Fruit fly (Drosophila melanogaster): ENCODE data around the gene CG10140.

The CG10140 gene

DNA sequence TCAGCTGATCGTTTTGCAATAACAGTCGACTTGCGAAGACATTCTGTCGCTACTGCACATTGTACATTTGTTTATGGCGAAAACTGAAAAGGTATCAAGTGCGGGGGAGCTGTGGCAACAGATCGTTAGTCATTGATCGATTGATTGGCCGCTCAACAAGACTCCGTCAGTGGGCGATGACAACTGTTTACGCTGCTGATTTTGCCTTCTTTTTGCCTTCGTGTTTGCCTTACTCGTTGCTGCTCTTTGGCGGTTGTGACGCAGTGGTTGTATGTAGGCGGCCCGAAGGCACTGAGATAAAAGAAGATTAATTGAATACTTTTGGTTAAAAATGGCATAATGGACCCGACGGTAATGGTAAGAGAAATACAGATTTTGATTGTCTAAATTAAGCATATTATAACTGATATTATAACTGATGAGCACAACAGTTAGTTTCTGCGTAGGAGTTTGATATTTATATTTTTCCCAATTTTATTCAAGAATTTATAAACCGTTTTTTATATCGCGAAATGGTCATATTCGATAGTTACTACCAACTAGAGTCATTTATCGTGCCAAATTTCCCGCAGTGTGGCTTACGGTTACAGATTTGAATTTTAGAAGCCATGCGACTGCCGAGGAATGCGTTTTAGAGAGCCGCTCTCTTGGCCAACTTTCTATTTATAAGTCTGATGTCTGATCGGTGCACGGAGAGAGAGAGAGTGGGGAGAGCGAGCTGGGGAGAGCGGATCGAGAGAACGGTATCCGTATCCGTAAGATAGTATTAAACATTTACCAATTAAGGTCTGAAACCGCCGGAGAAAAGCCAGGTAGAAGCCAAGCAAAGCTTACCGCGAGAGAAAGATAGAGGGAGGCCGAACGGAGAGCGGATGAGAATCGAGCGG lies 36.5 kb upstream of the CG10140 start:
- TF ChIP-seq Sin3A (optimal IDR thresholded peaks at IDR 0.05) (no peak), Myc (optimal IDR thresholded peaks at IDR 0.05) (no peak), insv (optimal IDR thresholded peaks at IDR 0.05) (no peak), psq (optimal IDR thresholded peaks at IDR 0.05) (no peak), ttk (optimal IDR thresholded peaks at IDR 0.05) (no peak), h (optimal IDR thresholded peaks at IDR 0.05) (no peak)

DNA sequence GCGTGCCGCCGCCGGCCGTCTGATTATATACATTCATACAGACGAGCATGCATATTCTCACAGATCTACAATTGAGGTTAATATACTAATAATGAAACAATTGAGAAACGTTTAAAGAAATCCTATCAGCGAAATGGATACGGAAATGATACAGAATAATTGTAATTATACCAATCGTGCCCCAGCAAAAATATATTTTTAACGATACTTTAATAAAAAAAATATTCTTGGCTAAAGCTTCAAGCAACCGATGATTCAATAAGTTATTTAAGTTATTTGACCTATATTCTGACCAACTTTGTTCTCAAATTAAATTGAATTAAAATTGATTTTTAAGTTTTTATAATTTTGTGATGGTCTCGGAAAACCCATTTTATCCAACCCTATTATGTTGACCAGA lies 35.8 kb upstream of the CG10140 start:
- no peak for TF ChIP-seq ttk (optimal IDR thresholded peaks at IDR 0.05)
- no peak for TF ChIP-seq Myc (optimal IDR thresholded peaks at IDR 0.05)
- TF ChIP-seq Sin3A (optimal IDR thresholded peaks at IDR 0.05): no peak
- no peak for TF ChIP-seq h (optimal IDR thresholded peaks at IDR 0.05)
- no peak for TF ChIP-seq insv (optimal IDR thresholded peaks at IDR 0.05)

DNA sequence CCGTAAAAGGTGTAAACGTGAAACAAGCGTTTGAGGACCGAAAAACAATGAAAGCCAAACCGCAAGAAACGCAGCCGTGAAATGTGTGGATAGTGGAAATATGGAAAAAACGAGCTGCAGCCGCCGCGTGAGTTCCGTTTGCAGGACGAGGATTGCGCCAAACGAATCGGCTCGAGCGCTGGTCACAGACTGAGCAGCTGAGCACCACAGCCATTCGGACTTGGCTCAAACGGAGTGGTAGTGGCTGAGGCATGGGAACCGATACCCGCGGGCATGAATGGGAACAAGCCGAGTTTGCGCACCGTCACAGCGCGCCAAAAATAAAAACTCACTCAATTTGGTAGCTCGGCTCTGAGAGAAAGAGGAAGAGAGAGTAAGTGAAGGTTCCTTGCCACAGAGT lies 34.3 kb upstream of the CG10140 start, which contains the start of gene CG10089:
Gene CG10089 (minus strand): TSS at position 181 of the 400 bp plus-strand sequence.
- TF ChIP-seq Myc (optimal IDR thresholded peaks at IDR 0.05): no peak
- TF ChIP-seq psq (optimal IDR thresholded peaks at IDR 0.05): no peak
- TF ChIP-seq h (optimal IDR thresholded peaks at IDR 0.05): no peak
- no peak for TF ChIP-seq Sin3A (optimal IDR thresholded peaks at IDR 0.05)
- no peak for TF ChIP-seq insv (optimal IDR thresholded peaks at IDR 0.05)
- TF ChIP-seq ttk (optimal IDR thresholded peaks at IDR 0.05): no peak

DNA sequence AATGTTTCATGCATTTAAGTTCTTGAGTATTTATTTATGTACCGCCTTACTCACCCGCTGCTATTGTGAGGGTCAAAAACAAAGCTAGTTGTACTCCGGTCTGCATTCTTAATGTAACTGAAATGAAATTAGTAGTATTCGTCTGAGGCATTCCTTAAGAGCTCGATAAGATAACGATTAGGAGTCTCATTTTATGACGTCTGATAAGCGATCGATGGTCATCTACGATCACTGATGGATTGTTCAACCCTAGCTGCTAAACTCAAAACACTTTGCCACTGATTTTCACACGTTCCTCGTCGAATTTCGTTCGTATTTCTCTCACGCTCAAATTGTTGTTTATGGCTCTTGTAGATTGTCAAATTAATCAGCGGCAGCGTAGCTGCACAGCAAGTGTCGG lies 16.9 kb upstream of the CG10140 start, which contains the start of gene CG10116:
Gene CG10116 (minus strand): TSS at position 106 of the 400 bp plus-strand sequence.
- TF ChIP-seq ttk (optimal IDR thresholded peaks at IDR 0.05): no peak
- no peak for TF ChIP-seq insv (optimal IDR thresholded peaks at IDR 0.05)
- TF ChIP-seq psq (optimal IDR thresholded peaks at IDR 0.05): no peak
- no peak for TF ChIP-seq Sin3A (optimal IDR thresholded peaks at IDR 0.05)
- no peak for TF ChIP-seq h (optimal IDR thresholded peaks at IDR 0.05)
- no peak for TF ChIP-seq Myc (optimal IDR thresholded peaks at IDR 0.05)

DNA sequence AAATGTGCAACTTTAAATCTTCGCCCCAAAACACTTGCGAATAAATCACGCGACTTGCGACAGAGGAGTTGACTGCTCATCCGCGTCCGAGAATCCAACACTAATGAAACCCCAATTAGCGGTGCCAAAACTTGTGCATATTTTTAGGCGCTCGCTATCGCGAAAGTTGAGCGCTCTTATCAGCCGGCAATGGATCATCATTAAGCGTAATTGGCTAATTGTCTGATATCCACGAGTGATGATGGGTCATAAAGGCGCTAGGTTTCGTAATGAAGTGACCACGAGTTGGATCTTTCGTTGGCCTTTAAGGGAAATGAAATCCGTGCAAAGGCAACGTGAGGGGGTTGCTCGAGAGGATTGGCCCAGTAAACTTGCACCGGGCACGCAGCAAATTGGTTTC lies 14.5 kb upstream of the CG10140 start:
- no peak for TF ChIP-seq insv (optimal IDR thresholded peaks at IDR 0.05)
- TF ChIP-seq h (optimal IDR thresholded peaks at IDR 0.05): no peak
- TF ChIP-seq Myc (optimal IDR thresholded peaks at IDR 0.05): no peak

DNA sequence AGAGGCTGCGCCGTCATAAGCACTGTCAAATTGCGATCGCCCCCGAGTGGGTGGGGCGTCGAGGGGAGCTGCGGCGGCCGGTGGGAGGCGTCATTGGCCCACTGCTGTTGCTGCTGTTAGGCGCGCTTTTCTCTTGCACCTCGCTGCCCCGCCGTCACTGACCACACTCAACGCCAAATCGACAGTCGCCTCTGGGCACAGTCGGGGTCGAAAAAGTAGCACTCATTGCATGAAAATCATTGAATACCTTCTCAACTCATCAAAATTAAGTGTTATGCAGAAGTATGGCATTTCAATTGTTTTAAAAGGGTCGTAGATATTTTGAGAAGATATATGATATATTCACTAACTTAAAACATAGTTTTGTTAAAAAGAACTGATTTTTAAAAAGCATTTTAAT lies 12.0 kb upstream of the CG10140 start:
- TF ChIP-seq h (optimal IDR thresholded peaks at IDR 0.05): no peak
- no peak for TF ChIP-seq psq (optimal IDR thresholded peaks at IDR 0.05)
- TF ChIP-seq ttk (optimal IDR thresholded peaks at IDR 0.05): no peak
- TF ChIP-seq Myc (optimal IDR thresholded peaks at IDR 0.05): no peak
- TF ChIP-seq insv (optimal IDR thresholded peaks at IDR 0.05): no peak
- no peak for TF ChIP-seq Sin3A (optimal IDR thresholded peaks at IDR 0.05)

DNA sequence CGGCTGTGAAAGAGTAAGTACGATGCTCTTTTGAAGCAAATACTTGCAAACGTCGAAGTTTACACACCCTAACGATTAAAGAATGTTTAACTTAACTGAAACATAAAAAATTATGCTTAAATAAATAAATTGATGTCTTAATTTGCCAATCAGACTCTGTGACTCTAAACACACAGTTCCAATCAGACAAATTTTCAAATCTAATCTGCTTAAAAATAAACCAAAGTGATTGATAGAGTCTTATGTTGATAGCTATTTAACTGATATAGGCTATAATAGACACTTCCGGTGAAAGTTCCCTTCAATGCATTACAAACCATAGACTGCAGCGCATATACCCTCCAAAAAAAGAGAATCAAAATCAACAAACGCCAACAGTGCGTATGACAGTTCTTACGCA lies 11.3 kb upstream of the CG10140 start:
- no peak for TF ChIP-seq h (optimal IDR thresholded peaks at IDR 0.05)
- no peak for TF ChIP-seq ttk (optimal IDR thresholded peaks at IDR 0.05)
- TF ChIP-seq Sin3A (optimal IDR thresholded peaks at IDR 0.05): no peak
- no peak for TF ChIP-seq psq (optimal IDR thresholded peaks at IDR 0.05)
- TF ChIP-seq Myc (optimal IDR thresholded peaks at IDR 0.05): no peak
- no peak for TF ChIP-seq insv (optimal IDR thresholded peaks at IDR 0.05)

DNA sequence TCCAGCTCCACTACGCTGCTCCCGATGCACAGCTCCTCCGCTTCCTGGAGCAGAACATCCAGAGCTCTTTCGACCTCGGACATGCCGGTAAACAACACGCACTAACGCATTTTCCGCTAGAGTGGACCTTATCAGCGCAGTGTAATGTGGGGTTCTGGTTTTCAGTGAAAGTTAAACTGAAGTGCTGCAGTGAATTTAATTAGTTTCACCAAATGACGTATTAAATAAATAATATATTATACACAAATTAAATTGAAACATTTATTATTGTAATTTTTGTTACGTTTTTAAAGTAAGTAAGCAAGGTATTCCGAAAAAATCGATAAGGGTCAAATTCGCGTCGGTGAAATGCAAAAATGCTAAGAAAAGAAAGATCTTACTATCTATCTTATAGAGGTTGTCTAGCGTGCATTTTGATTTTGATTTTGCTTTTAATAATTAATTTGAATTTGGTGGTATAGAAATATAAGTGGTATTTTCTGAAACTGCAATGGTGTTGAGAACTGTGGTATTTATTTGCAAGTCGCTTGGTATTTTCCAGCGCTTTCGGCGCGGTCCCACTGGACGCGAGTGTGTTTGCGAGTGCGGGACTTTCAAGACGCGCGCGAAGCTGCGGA lies 10.0 kb upstream of the CG10140 start, which contains the start of the genes JMJD7 and CG10738:
Gene JMJD7 (minus strand): TSS at position 107 of the 617 bp plus-strand sequence.
Gene CG10738 (plus strand): TSS at position 594 of the 617 bp plus-strand sequence.
- TF ChIP-seq Myc (optimal IDR thresholded peaks at IDR 0.05): no peak
- TF ChIP-seq psq (optimal IDR thresholded peaks at IDR 0.05): no peak

DNA sequence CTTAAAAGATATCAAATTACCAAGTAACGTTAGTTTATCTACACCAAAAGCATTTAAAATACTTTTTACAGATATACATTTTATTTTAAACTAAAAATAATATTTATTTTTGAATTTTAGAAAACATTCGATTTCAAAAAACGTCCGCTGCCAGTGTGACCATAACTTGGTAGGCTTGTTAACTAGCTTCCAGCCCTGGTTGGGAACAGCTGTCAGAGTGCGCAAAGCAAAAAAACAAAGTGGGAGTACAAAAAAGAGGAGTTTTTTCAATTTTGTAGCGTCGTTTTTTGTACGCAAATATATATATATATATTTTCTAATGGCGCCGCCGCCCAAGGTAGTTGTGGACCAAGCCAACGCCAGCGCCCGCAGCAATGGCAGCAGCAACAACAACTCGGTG lies 2.1 kb upstream of the CG10140 start, which contains the start of gene cmb:
Gene cmb (plus strand): TSS at position 195 of the 400 bp plus-strand sequence.
- TF ChIP-seq ttk (optimal IDR thresholded peaks at IDR 0.05): no peak

DNA sequence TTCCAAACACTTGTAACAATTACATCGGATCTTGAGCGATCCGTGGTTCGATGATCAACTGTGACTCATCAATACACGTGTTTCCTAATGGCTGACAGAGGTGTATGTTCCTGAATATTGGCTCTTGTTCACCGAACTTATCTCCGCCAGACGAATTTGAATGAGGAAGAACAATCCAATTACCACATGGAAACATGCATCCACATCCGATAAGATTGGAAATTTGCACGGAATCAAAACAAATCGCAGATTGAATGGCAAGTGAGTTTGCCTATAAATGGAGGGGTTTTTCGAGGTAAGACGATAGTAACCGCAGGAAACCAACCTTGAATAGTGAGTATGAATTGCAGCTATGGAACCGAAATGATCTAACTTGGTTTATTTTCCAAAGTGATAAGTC lies 2.6 kb downstream of the CG10140 start, which contains the start of gene CG10725:
Gene CG10725 (plus strand): TSS at position 301 of the 400 bp plus-strand sequence.
- TF ChIP-seq h (optimal IDR thresholded peaks at IDR 0.05): no peak
- TF ChIP-seq ttk (optimal IDR thresholded peaks at IDR 0.05): no peak
- no peak for TF ChIP-seq Myc (optimal IDR thresholded peaks at IDR 0.05)
- no peak for TF ChIP-seq psq (optimal IDR thresholded peaks at IDR 0.05)
- no peak for TF ChIP-seq insv (optimal IDR thresholded peaks at IDR 0.05)
- TF ChIP-seq Sin3A (optimal IDR thresholded peaks at IDR 0.05): no peak

DNA sequence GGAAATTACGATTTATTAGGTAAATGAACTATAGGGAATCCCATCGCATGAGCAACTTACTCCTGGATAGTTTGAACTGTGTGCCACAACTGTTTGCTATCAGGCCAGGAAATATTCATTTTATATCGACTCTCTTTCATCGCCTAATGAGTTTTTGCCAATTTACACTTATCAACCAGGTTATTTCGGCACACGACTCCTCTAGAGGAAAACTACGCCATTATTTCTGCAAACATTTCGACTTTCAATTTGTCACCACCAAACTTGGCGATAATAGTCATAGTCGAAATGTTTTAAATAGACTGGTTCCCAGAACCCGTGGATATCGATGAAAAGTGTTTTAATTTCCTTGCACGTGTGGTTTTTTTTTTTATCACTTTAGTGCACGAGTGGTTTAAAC lies 3.2 kb downstream of the CG10140 start, which contains the start of gene CG10154:
Gene CG10154 (minus strand): TSS at position 101 of the 400 bp plus-strand sequence.
- TF ChIP-seq psq (optimal IDR thresholded peaks at IDR 0.05) (no peak), ttk (optimal IDR thresholded peaks at IDR 0.05) (no peak), insv (optimal IDR thresholded peaks at IDR 0.05) (no peak), h (optimal IDR thresholded peaks at IDR 0.05) (no peak), Myc (optimal IDR thresholded peaks at IDR 0.05) (no peak), Sin3A (optimal IDR thresholded peaks at IDR 0.05) (no peak)

DNA sequence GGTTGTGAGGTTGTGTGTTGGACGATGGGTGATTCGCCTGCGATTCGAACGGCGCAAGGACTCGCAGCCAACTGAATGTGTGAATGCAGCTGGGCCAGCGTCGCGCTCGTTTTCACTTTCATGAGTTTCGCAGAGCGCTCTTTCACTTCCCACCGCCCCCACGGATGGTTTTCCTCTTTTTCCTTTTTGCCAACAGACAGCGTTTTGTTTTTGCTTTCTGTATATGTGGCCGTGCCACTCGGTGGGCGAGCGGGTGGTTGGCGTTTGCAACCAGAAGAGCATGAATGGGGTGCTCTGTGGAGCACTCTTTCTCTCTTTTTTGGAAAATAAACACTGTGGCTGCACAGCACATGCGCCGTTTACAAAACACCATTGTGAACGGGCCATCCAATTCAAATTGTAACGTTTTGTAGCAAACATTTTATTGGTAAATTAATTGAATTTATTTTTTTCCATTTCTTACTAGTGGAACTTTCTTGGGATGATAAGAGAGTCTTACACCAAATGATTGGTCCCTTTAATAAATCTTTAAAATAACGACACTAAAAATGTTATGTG lies 5.0 kb downstream of the CG10140 start, which contains the start of gene CG10713:
Gene CG10713 (minus strand): TSS at position 60 of the 558 bp plus-strand sequence.
- TF ChIP-seq insv (optimal IDR thresholded peaks at IDR 0.05): no peak
